Fruit fly (Drosophila melanogaster): ENCODE measurements around the gene Ada.

DNA sequence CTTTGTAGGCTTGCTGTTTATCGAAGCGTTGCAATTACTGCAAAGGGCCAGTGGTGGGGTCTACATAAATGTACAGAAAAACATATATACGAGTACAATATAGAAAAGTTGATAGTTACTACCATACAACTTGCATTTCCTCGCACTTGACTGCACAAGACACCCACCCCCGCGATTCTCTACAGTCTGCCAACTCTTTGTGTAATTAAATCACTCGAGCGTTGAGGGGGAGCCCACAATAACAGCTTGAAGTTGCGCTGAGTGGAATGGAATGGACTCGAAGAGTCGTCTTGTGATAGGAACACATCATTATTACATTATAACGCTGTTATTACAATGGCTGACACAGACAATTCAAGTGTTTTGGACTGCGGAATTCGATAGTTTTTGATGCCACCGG, 35.6 kb upstream of the Ada start:
- TF ChIP-seq pan (optimal IDR thresholded peaks at IDR 0.05) (no peak), CG8478 (optimal IDR thresholded peaks at IDR 0.05) (no peak)
